Fruit fly (Drosophila melanogaster): ENCODE results near the gene CG4829.

The CG4829 gene

dm6 chrX:16854746-16855145 lies 43.2 kb downstream of the CG4829 start (continued):
- TF ChIP-seq ci (GFP tag; IDR thresholded peaks at IDR 0.05) (0 out of 3 replicates have a peak, but pooled peaks have one; percentile 38), az2 (GFP tag; optimal IDR thresholded peaks at IDR 0.05) (peak; percentile 35), aop (GFP tag; IDR thresholded peaks at IDR 0.05) (no peak), Atf-2 (GFP tag; optimal IDR thresholded peaks at IDR 0.05) (no peak), CG15601 (tag; optimal IDR thresholded peaks at IDR 0.05) (peak; percentile 39), Pdp1 (GFP tag; optimal IDR thresholded peaks at IDR 0.05) (peak; percentile 4 to 17), dmrt11E (tag; optimal IDR thresholded peaks at IDR 0.05) (no peak), pnt (GFP tag; optimal IDR thresholded peaks at IDR 0.05) (no peak), kah (GFP tag; optimal IDR thresholded peaks at IDR 0.05) (peak; percentile 11), CG2889 (GFP tag; IDR thresholded peaks at IDR 0.05) (no peak), sens-2 (GFP tag; IDR thresholded peaks at IDR 0.05) (no peak), MTF-1 (GFP tag; optimal IDR thresholded peaks at IDR 0.05; ENCODE audit: borderline replicate concordance) (no peak), sug (tag; optimal IDR thresholded peaks at IDR 0.05) (no peak), Sox100B (GFP tag; optimal IDR thresholded peaks at IDR 0.05) (peak; percentile 77), Eip74EF (GFP tag; optimal IDR thresholded peaks at IDR 0.05) (peak in 1 of 2 experiments; percentile 79), Sry-β (GFP tag; optimal IDR thresholded peaks at IDR 0.05) (no peak), D (optimal IDR thresholded peaks at IDR 0.05) (no peak), D (GFP tag; optimal IDR thresholded peaks at IDR 0.05) (peak; percentile 57), tx (GFP tag; optimal IDR thresholded peaks at IDR 0.05) (no peak), H2.0 (GFP tag; IDR thresholded peaks at IDR 0.05) (0 out of 2 replicates have a peak, but pooled peaks have one; percentile 23), CG14667 (GFP tag; IDR thresholded peaks at IDR 0.05) (0 out of 2 replicates have a peak, but pooled peaks have one; percentile 30), Trl (optimal IDR thresholded peaks at IDR 0.05) (no peak), Trl (GFP tag; optimal IDR thresholded peaks at IDR 0.05) (no peak), gcm (GFP tag; optimal IDR thresholded peaks at IDR 0.05) (peak; percentile 41), CG18262 (tag; optimal IDR thresholded peaks at IDR 0.05) (peak; percentile 50), jigr1 (GFP tag; IDR thresholded peaks at IDR 0.05) (no peak), C15 (GFP tag; IDR thresholded peaks at IDR 0.05) (no peak), ind (GFP tag; optimal IDR thresholded peaks at IDR 0.05) (peak; percentile 36), grau (tag; optimal IDR thresholded peaks at IDR 0.05) (peak; percentile 63), dpn (GFP tag; optimal IDR thresholded peaks at IDR 0.05) (peak; percentile 33 to 44), scrt (GFP tag; optimal IDR thresholded peaks at IDR 0.05) (peak; percentile 7), Meics (GFP tag; optimal IDR thresholded peaks at IDR 0.05) (peak; percentile 54), CG32772 (GFP tag; IDR thresholded peaks at IDR 0.05) (0 out of 2 replicates have a peak, but pooled peaks have one; percentile 30), CG7963 (GFP tag; IDR thresholded peaks at IDR 0.05; ENCODE audit: partially characterized antibody) (no peak), TFAM (GFP tag; optimal IDR thresholded peaks at IDR 0.05) (no peak), nmo (GFP tag; optimal IDR thresholded peaks at IDR 0.05) (peak; percentile 72)

- no peak for TF ChIP-seq tup (GFP tag; optimal IDR thresholded peaks at IDR 0.05)
- TF ChIP-seq CG16815 (GFP tag; optimal IDR thresholded peaks at IDR 0.05) = no peak
- TF ChIP-seq CG11696 (GFP tag; IDR thresholded peaks at IDR 0.05) = no peak
- TF ChIP-seq az2 (GFP tag; optimal IDR thresholded peaks at IDR 0.05) = no peak
- no peak for TF ChIP-seq lmd (GFP tag; IDR thresholded peaks at IDR 0.05)
- TF ChIP-seq CG11504 (tag; optimal IDR thresholded peaks at IDR 0.05) = peak; percentile 16
- TF ChIP-seq Atf-2 (GFP tag; optimal IDR thresholded peaks at IDR 0.05) = no peak
- TF ChIP-seq aop (GFP tag; IDR thresholded peaks at IDR 0.05) = no peak
- TF ChIP-seq CG30403 (GFP tag; optimal IDR thresholded peaks at IDR 0.05) = no peak
- no peak for TF ChIP-seq Ravus (GFP tag; IDR thresholded peaks at IDR 0.05)
- no peak for TF ChIP-seq row (GFP tag; IDR thresholded peaks at IDR 0.05)
- TF ChIP-seq dmrt99B (tag; optimal IDR thresholded peaks at IDR 0.05) = peak; percentile 20
- TF ChIP-seq mld (GFP tag; IDR thresholded peaks at IDR 0.05; ENCODE audit: partially characterized antibody) = no peak
These were observed 48.2 kb downstream of the CG4829 start for dm6 chrX:16859732-16860131.

Data from whole organism, embryonic.